Fruit fly (Drosophila melanogaster) whole organism, embryonic: ENCODE results near the gene Arl4.

ENCODE experiments used
- Awh ChIP-seq: fragments of 200-800 bp; sonication (Bioruptor generic); IDR thresholded peaks from 2 replicates; pipeline ENCODE4, ENCODE4 v1.3.6; 2022; ENCODE audit warnings: missing biosample characterization, missing genetic modification characterization
- CG10209 ChIP-seq: fragments of 200-800 bp; sonication (Bioruptor generic); optimal IDR thresholded peaks from 3 replicates; lab custom pipeline; 2017; ENCODE audit warnings: missing biosample characterization, mild to moderate bottlenecking, missing genetic modification characterization, missing genetic modification reagents
- CG10543 ChIP-seq: fragments of 200-800 bp; sonication (Bioruptor generic); optimal IDR thresholded peaks from 3 replicates; lab custom pipeline; 2017; ENCODE audit warnings: missing biosample characterization, mild to moderate bottlenecking, missing genetic modification characterization, moderate library complexity
- CG12299 ChIP-seq: fragments of 200-800 bp; sonication (Bioruptor generic); optimal IDR thresholded peaks from 2 replicates; lab custom pipeline; 2018; ENCODE audit warnings: missing biosample characterization, mild to moderate bottlenecking, missing genetic modification characterization
- CG12744 ChIP-seq: fragments of 200-800 bp; sonication (Bioruptor generic); optimal IDR thresholded peaks from 2 replicates; lab custom pipeline; 2016; ENCODE audit warnings: missing biosample characterization, missing genetic modification characterization
- CG1603 ChIP-seq: fragments of 200-800 bp; sonication (Bioruptor generic); optimal IDR thresholded peaks from 2 replicates; lab custom pipeline; 2019; ENCODE audit warnings: missing biosample characterization, mild to moderate bottlenecking, missing genetic modification characterization, moderate library complexity
- CG17186 ChIP-seq: fragments of 200-800 bp; sonication (Bioruptor generic); optimal IDR thresholded peaks from 3 replicates; lab custom pipeline; 2017; ENCODE audit warnings: missing biosample characterization, missing genetic modification reagents, missing genetic modification characterization
- CG17802 ChIP-seq: fragments of 200-800 bp; sonication (Bioruptor generic); optimal IDR thresholded peaks from 2 replicates; lab custom pipeline; 2018; ENCODE audit warnings: missing biosample characterization, mild to moderate bottlenecking, missing genetic modification characterization, moderate library complexity
- CG18476 ChIP-seq: fragments of 200-800 bp; sonication (Bioruptor generic); optimal IDR thresholded peaks from 2 replicates; lab custom pipeline; 2016; ENCODE audit warnings: missing biosample characterization, mild to moderate bottlenecking, missing genetic modification characterization
- CG2129 ChIP-seq: fragments of 200-800 bp; sonication (Bioruptor generic); IDR thresholded peaks from 2 replicates; pipeline ENCODE4 v1.3.6; 2022; ENCODE audit warnings: missing biosample characterization, missing genetic modification characterization; ENCODE audit not compliant: partially characterized antibody
- CG2875 ChIP-seq: fragments of 200-800 bp; sonication (Bioruptor generic); optimal IDR thresholded peaks from 2 replicates; lab custom pipeline; 2017; ENCODE audit warnings: missing biosample characterization, mild to moderate bottlenecking, missing genetic modification characterization, missing genetic modification reagents
- CG2889 ChIP-seq: fragments of 200-800 bp; sonication (Bioruptor generic); IDR thresholded peaks from 3 replicates; pipeline ENCODE4 v1.3.6; 2022; ENCODE audit warnings: missing biosample characterization, missing genetic modification characterization
- CG34376 ChIP-seq: fragments of 200-800 bp; sonication (Bioruptor generic); optimal IDR thresholded peaks from 2 replicates; lab custom pipeline; 2018; ENCODE audit warnings: missing biosample characterization, mild to moderate bottlenecking, missing genetic modification characterization
- CG4617 ChIP-seq: fragments of 200-800 bp; sonication (Bioruptor generic); optimal IDR thresholded peaks from 3 replicates; lab custom pipeline; 2016; ENCODE audit warnings: missing biosample characterization, missing genetic modification characterization, borderline replicate concordance
- CG5953 ChIP-seq: fragments of 200-800 bp; sonication (Bioruptor generic); IDR thresholded peaks from 2 replicates; pipeline ENCODE4 v1.3.6; 2022; ENCODE audit warnings: missing biosample characterization, missing genetic modification characterization
- CG6254 ChIP-seq: fragments of 200-800 bp; sonication (Bioruptor generic); optimal IDR thresholded peaks from 3 replicates; lab custom pipeline; 2017; ENCODE audit warnings: mild to moderate bottlenecking, missing biosample characterization, missing genetic modification reagents, missing genetic modification characterization
- CG6683 ChIP-seq: fragments of 200-800 bp; sonication (Bioruptor generic); optimal IDR thresholded peaks from 2 replicates; lab custom pipeline; 2017; ENCODE audit warnings: missing biosample characterization, mild to moderate bottlenecking, missing genetic modification characterization, missing genetic modification reagents
- CG7271 ChIP-seq: fragments of 200-800 bp; sonication (Bioruptor generic); optimal IDR thresholded peaks from 2 replicates; lab custom pipeline; 2018; ENCODE audit warnings: missing biosample characterization, mild to moderate bottlenecking, missing genetic modification characterization, moderate library complexity
- CG7963 ChIP-seq: fragments of 200-800 bp; sonication (Bioruptor generic); IDR thresholded peaks from 3 replicates; pipeline ENCODE4 v1.3.6; 2022; ENCODE audit warnings: missing biosample characterization, missing genetic modification characterization; ENCODE audit not compliant: partially characterized antibody
- CrebB ChIP-seq: fragments of 200-800 bp; sonication (Bioruptor generic); optimal IDR thresholded peaks from 3 replicates; lab custom pipeline; 2018; ENCODE audit warnings: missing biosample characterization, mild to moderate bottlenecking, missing genetic modification characterization
- Eip74EF ChIP-seq, 2 experiments: fragments of 200-800 bp in 1 of 2; fragments of >200 bp in 1 of 2; sonication (Bioruptor generic) in 1 of 2; optimal IDR thresholded peaks; 2 replicates each; lab custom pipeline; 2017 to 2019; ENCODE audit warnings: missing biosample characterization in 2 of 2, missing genetic modification characterization in 2 of 2, mild to moderate bottlenecking in 1 of 2, moderate library complexity in 1 of 2
- Ets65A ChIP-seq: fragments of 200-800 bp; sonication (Bioruptor generic); peaks from one replicate; lab custom pipeline; 2016; ENCODE audit warnings: missing biosample characterization, missing genetic modification characterization
- Hr39 ChIP-seq: fragments of >200 bp; optimal IDR thresholded peaks from 2 replicates; lab custom pipeline; 2017
- Hr51 ChIP-seq, 2 experiments: fragments of 200-800 bp; sonication (Bioruptor generic); optimal IDR thresholded peaks; 2 replicates in 1 of 2; 3 replicates in 1 of 2; lab custom pipeline; 2016 to 2018; ENCODE audit warnings: missing biosample characterization in 2 of 2, missing genetic modification characterization in 2 of 2, mild to moderate bottlenecking in 1 of 2, moderate library complexity in 1 of 2
- Med ChIP-seq: fragments of 200-800 bp; sonication (Bioruptor generic); peaks from one replicate; lab custom pipeline; 2016; ENCODE audit warnings: missing biosample characterization, missing genetic modification characterization, mild to moderate bottlenecking, inconsistent platforms, moderate library complexity
- NK7.1 ChIP-seq: fragments of 200-800 bp; sonication (Bioruptor generic); optimal IDR thresholded peaks from 3 replicates; lab custom pipeline; 2016; ENCODE audit warnings: missing biosample characterization, missing genetic modification characterization
- fd102C ChIP-seq: fragments of 200-800 bp; sonication (Bioruptor generic); optimal IDR thresholded peaks from 2 replicates; lab custom pipeline; 2018; ENCODE audit warnings: missing biosample characterization, mild to moderate bottlenecking, missing genetic modification characterization, moderate library complexity
- hth ChIP-seq: fragments of >200 bp; optimal IDR thresholded peaks from 2 replicates; lab custom pipeline; 2017; ENCODE audit warnings: inconsistent platforms
- insv ChIP-seq, 2 experiments: fragments of 200-800 bp; sonication (Bioruptor generic); optimal IDR thresholded peaks; 3 replicates each; lab custom pipeline; 2016 to 2018; ENCODE audit warnings: missing biosample characterization in 2 of 2, missing genetic modification characterization in 2 of 2
- jigr1 ChIP-seq: fragments of 200-800 bp; sonication (Bioruptor generic); IDR thresholded peaks from 3 replicates; pipeline ENCODE4 v1.3.6; 2022; ENCODE audit warnings: missing biosample characterization, missing genetic modification characterization
- lola ChIP-seq, 3 experiments: fragments of >200 bp in 2 of 3; fragments of 200-800 bp in 1 of 3; sonication (Bioruptor generic) in 1 of 3; optimal IDR thresholded peaks; 2 replicates each; lab custom pipeline; 2017 to 2019; ENCODE audit warnings: missing biosample characterization in 3 of 3, missing genetic modification characterization in 3 of 3, mild to moderate bottlenecking in 1 of 3, moderate library complexity in 1 of 3
- maf-S ChIP-seq: fragments of 200-800 bp; sonication (Bioruptor generic); optimal IDR thresholded peaks from 2 replicates; lab custom pipeline; 2016; ENCODE audit warnings: missing biosample characterization, missing genetic modification characterization
- mirr ChIP-seq: fragments of 200-800 bp; sonication (Bioruptor generic); optimal IDR thresholded peaks from 3 replicates; lab custom pipeline; 2018; ENCODE audit warnings: missing biosample characterization, mild to moderate bottlenecking, missing genetic modification characterization
- odd ChIP-seq: fragments of 200-800 bp; sonication (Bioruptor generic); optimal IDR thresholded peaks from 2 replicates; lab custom pipeline; 2017; ENCODE audit warnings: missing biosample characterization, mild to moderate bottlenecking, missing genetic modification characterization
- pan ChIP-seq, 4 experiments: fragments of >200 bp in 3 of 4; fragments of 200-800 bp in 1 of 4; sonication (Bioruptor generic) in 1 of 4; optimal IDR thresholded peaks in 3 of 4; IDR thresholded peaks in 1 of 4; 2 replicates each; pipeline versions ENCODE4 v1.3.6 to Lab custom; 2017 to 2022; ENCODE audit warnings: missing biosample characterization in 2 of 4, missing genetic modification characterization in 2 of 4, mixed read lengths in 1 of 4
- rib ChIP-seq: fragments of 200-800 bp; sonication (Bioruptor generic); IDR thresholded peaks from 2 replicates; pipeline ENCODE4 v1.3.6; 2022; ENCODE audit warnings: missing biosample characterization, missing genetic modification characterization
- row ChIP-seq: fragments of 200-800 bp; sonication (Bioruptor generic); IDR thresholded peaks from 3 replicates; pipeline ENCODE4 v1.3.6; 2022; ENCODE audit warnings: missing biosample characterization, missing genetic modification characterization
- sd ChIP-seq: fragments of 200-800 bp; sonication (Bioruptor generic); optimal IDR thresholded peaks from 3 replicates; lab custom pipeline; 2018; ENCODE audit warnings: missing biosample characterization, mild to moderate bottlenecking, missing genetic modification characterization, moderate library complexity
- slou ChIP-seq: fragments of 200-800 bp; sonication (Bioruptor generic); optimal IDR thresholded peaks from 3 replicates; lab custom pipeline; 2016; ENCODE audit warnings: missing biosample characterization, missing genetic modification characterization
- slp2 ChIP-seq: fragments of 200-800 bp; sonication (Bioruptor generic); optimal IDR thresholded peaks from 2 replicates; lab custom pipeline; 2016; ENCODE audit warnings: missing biosample characterization, missing genetic modification characterization
- sna ChIP-seq: fragments of 200-800 bp; sonication (Bioruptor generic); IDR thresholded peaks from 2 replicates; pipeline ENCODE4 v1.3.6; 2022; ENCODE audit warnings: missing biosample characterization, missing genetic modification characterization; ENCODE audit not compliant: partially characterized antibody
- tll ChIP-seq, 2 experiments: fragments of 200-800 bp in 1 of 2; fragments of >200 bp in 1 of 2; sonication (Bioruptor generic) in 1 of 2; optimal IDR thresholded peaks; 2 replicates each; lab custom pipeline; 2017 to 2019; ENCODE audit warnings: missing biosample characterization in 2 of 2, missing genetic modification characterization in 2 of 2, mild to moderate bottlenecking in 1 of 2, moderate library complexity in 1 of 2
- unpg ChIP-seq: fragments of 200-800 bp; sonication (Bioruptor generic); optimal IDR thresholded peaks from 3 replicates; lab custom pipeline; 2018; ENCODE audit warnings: missing biosample characterization, mild to moderate bottlenecking, missing genetic modification characterization, moderate library complexity

Arl4 gene

dm6 chr4:225824-226223, 46.6 kb upstream of the Arl4 start (continued):
- TF ChIP-seq CG6254, result peak; percentile 1
- peak; percentile 39 for TF ChIP-seq CG10543 (GFP tag; lab: Kevin White, UChicago)
- no peak for TF ChIP-seq jigr1
- TF ChIP-seq Eip74EF (GFP tag; optimal IDR thresholded peaks at IDR 0.05; lab: Kevin White, UChicago), result no peak
- TF ChIP-seq CG17186 (GFP tag; lab: Kevin White, UChicago), result no peak
- no peak for TF ChIP-seq CG6683 (GFP tag; lab: Kevin White, UChicago)
- no peak for TF ChIP-seq hth
- no peak for TF ChIP-seq CG18476 (GFP tag; lab: Kevin White, UChicago)
- TF ChIP-seq CG12299 (tag; lab: Kevin White, UChicago), result peak; percentile 37
- TF ChIP-seq Hr51 (GFP tag; optimal IDR thresholded peaks at IDR 0.05; lab: Kevin White, UChicago), result no peak
- no peak for TF ChIP-seq maf-S (GFP tag; lab: Kevin White, UChicago)
- TF ChIP-seq fd102C (GFP tag; lab: Kevin White, UChicago), result peak; percentile 78
- peak; percentile 43 for TF ChIP-seq CG1603 (tag; lab: Kevin White, UChicago)
- no peak for TF ChIP-seq unpg (GFP tag; lab: Kevin White, UChicago)
- no peak for TF ChIP-seq CG7963 (GFP tag; lab: Robert Waterston, UW)
- TF ChIP-seq row (GFP tag; lab: Robert Waterston, UW), result no peak
- peak; percentile 28 for TF ChIP-seq CG12744 (GFP tag; lab: Kevin White, UChicago)
- TF ChIP-seq CG4617 (GFP tag; lab: Kevin White, UChicago), result no peak
- TF ChIP-seq insv (GFP tag; optimal IDR thresholded peaks at IDR 0.05; lab: Kevin White, UChicago), result no peak
- peak; percentile 48 for TF ChIP-seq CG2875 (GFP tag; lab: Kevin White, UChicago)
- no peak for TF ChIP-seq rib (GFP tag; lab: Robert Waterston, UW)
- no peak for TF ChIP-seq CG5953
- TF ChIP-seq tll (GFP tag; optimal IDR thresholded peaks at IDR 0.05; lab: Kevin White, UChicago), result peak in 1 of 2 experiments; percentile 64
- TF ChIP-seq CG34376, result peak; percentile 5
- no peak for TF ChIP-seq sd (tag; lab: Kevin White, UChicago)
- peak; percentile 69 for TF ChIP-seq Med (GFP tag; lab: Kevin White, UChicago)
- TF ChIP-seq Ets65A (GFP tag; lab: Kevin White, UChicago), result no peak
- TF ChIP-seq CG17802 (tag; lab: Kevin White, UChicago), result no peak
- TF ChIP-seq CrebB, result peak; percentile 49
- TF ChIP-seq sna (GFP tag; lab: Robert Waterston, UW), result no peak
- peak in 1 of 3 experiments; percentile 42 for TF ChIP-seq lola (GFP tag; optimal IDR thresholded peaks at IDR 0.05; lab: Kevin White, UChicago)
- TF ChIP-seq CG2889 (GFP tag; lab: Robert Waterston, UW), result no peak
- TF ChIP-seq Awh (GFP tag; lab: Robert Waterston, UW), result no peak
- TF ChIP-seq NK7.1, result no peak
- TF ChIP-seq Hr39 (lab: Kevin White, UChicago), result no peak
- TF ChIP-seq CG2129 (GFP tag; lab: Robert Waterston, UW), result no peak
- peak; percentile 55 for TF ChIP-seq CG10209 (GFP tag; lab: Kevin White, UChicago)
- TF ChIP-seq odd (GFP tag; lab: Kevin White, UChicago), result peak; percentile 46
- TF ChIP-seq CG7271 (tag; lab: Kevin White, UChicago), result peak; percentile 44
- TF ChIP-seq pan (optimal IDR thresholded peaks at IDR 0.05; lab: Kevin White, UChicago), result no peak
- no peak for TF ChIP-seq pan (GFP tag; optimal IDR thresholded peaks at IDR 0.05 in 1 of 2, IDR thresholded peaks at IDR 0.05 in 1 of 2)
- TF ChIP-seq slou, result no peak
- TF ChIP-seq slp2 (GFP tag; lab: Kevin White, UChicago), result no peak
- no peak for TF ChIP-seq mirr (GFP tag; lab: Kevin White, UChicago)
